Fruit fly (Drosophila melanogaster): ENCODE data around the gene CG13029.
A peak's percentile ranks its signal among the peaks of the same experiment; 100 is the strongest.

Gene CG13029

dm6 chr3L:16860322-16860721, at the start of gene CG13029:
CG13029 (plus strand) TSS chr3L:16860622.
- no peak for TF ChIP-seq CG4318 (GFP tag; optimal IDR thresholded peaks at IDR 0.05)
- no peak for TF ChIP-seq eg (GFP tag; IDR thresholded peaks at IDR 0.05)
- TF ChIP-seq Sox15 (GFP tag; optimal IDR thresholded peaks at IDR 0.05) = no peak
- no peak for TF ChIP-seq CG11762 (GFP tag; optimal IDR thresholded peaks at IDR 0.05; ENCODE audit: insufficient read depth)
- TF ChIP-seq Smox (GFP tag; optimal IDR thresholded peaks at IDR 0.05) = no peak
- TF ChIP-seq lz (GFP tag; optimal IDR thresholded peaks at IDR 0.05) = no peak
- TF ChIP-seq CG3032 (tag; optimal IDR thresholded peaks at IDR 0.05) = no peak
- no peak for TF ChIP-seq Eip78C (GFP tag)
- no peak for TF ChIP-seq CG6276 (GFP tag; optimal IDR thresholded peaks at IDR 0.05)
- TF ChIP-seq spab (GFP tag; optimal IDR thresholded peaks at IDR 0.05) = no peak
- TF ChIP-seq CG9139 (GFP tag; optimal IDR thresholded peaks at IDR 0.05) = no peak
- TF ChIP-seq CG32006 (GFP tag; optimal IDR thresholded peaks at IDR 0.05) = no peak
- TF ChIP-seq CG6854 (GFP tag; optimal IDR thresholded peaks at IDR 0.05) = no peak

- no peak for TF ChIP-seq CG31627 (GFP tag; optimal IDR thresholded peaks at IDR 0.05)
- no peak for TF ChIP-seq Hr39 (GFP tag; optimal IDR thresholded peaks at IDR 0.05)
- TF ChIP-seq vri (GFP tag; optimal IDR thresholded peaks at IDR 0.05) = peak; percentile 28
- TF ChIP-seq cyc (GFP tag; optimal IDR thresholded peaks at IDR 0.05) = peak; percentile 19
- no peak for TF ChIP-seq CG1621 (tag; optimal IDR thresholded peaks at IDR 0.05)
- TF ChIP-seq lz (GFP tag; optimal IDR thresholded peaks at IDR 0.05) = peak; percentile 11
- no peak for TF ChIP-seq CG9139 (GFP tag; optimal IDR thresholded peaks at IDR 0.05)
- no peak for TF ChIP-seq OdsH (GFP tag; optimal IDR thresholded peaks at IDR 0.05)
- 0 out of 2 replicates have a peak, but pooled peaks have one; percentile 18 for TF ChIP-seq Gug (GFP tag; IDR thresholded peaks at IDR 0.05)
- TF ChIP-seq Eip78C (GFP tag) = peak; percentile 25
- TF ChIP-seq ss (GFP tag; optimal IDR thresholded peaks at IDR 0.05) = no peak
Observed at dm6 chr3L:16811908-16812307, 48.5 kb upstream of the CG13029 start.

dm6 chr3L:16813984-16814383, 46.4 kb upstream of the CG13029 start:
- TF ChIP-seq CG6163 (GFP tag; IDR thresholded peaks at IDR 0.05) (no peak), Sox14 (GFP tag; optimal IDR thresholded peaks at IDR 0.05) (no peak), CG6276 (GFP tag; optimal IDR thresholded peaks at IDR 0.05) (no peak), topi (GFP tag; optimal IDR thresholded peaks at IDR 0.05) (no peak), CG8319 (GFP tag; optimal IDR thresholded peaks at IDR 0.05) (no peak), acj6 (GFP tag; optimal IDR thresholded peaks at IDR 0.05) (no peak), CG8119 (GFP tag; IDR thresholded peaks at IDR 0.05) (no peak), Hr4 (GFP tag; optimal IDR thresholded peaks at IDR 0.05) (no peak), Hr38 (GFP tag; optimal IDR thresholded peaks at IDR 0.05) (no peak)

- peak; percentile 93 for TF ChIP-seq Sox102F (GFP tag; optimal IDR thresholded peaks at IDR 0.05)
- peak; percentile 89 for TF ChIP-seq Smox (GFP tag; optimal IDR thresholded peaks at IDR 0.05)
- TF ChIP-seq cyc (GFP tag; optimal IDR thresholded peaks at IDR 0.05) = peak; percentile 88
- TF ChIP-seq Gug (GFP tag; IDR thresholded peaks at IDR 0.05) = peak; percentile 68
- peak; percentile 77 for TF ChIP-seq CG11902 (GFP tag; optimal IDR thresholded peaks at IDR 0.05)
- peak; percentile 92 for TF ChIP-seq pdm3 (GFP tag; optimal IDR thresholded peaks at IDR 0.05)
- TF ChIP-seq CG6163 (GFP tag; IDR thresholded peaks at IDR 0.05) = peak; percentile 95
- TF ChIP-seq vri (GFP tag; optimal IDR thresholded peaks at IDR 0.05) = peak; percentile 90
- peak; percentile 78 for TF ChIP-seq CG15336 (GFP tag; IDR thresholded peaks at IDR 0.05)
- peak; percentile 96 for TF ChIP-seq dsx (GFP tag; optimal IDR thresholded peaks at IDR 0.05; ENCODE audit: poor library complexity, severe bottlenecking)
- peak; percentile 91 for TF ChIP-seq achi (GFP tag; optimal IDR thresholded peaks at IDR 0.05)
- TF ChIP-seq CG6854 (GFP tag; optimal IDR thresholded peaks at IDR 0.05) = peak; percentile 86
- peak; percentile 79 for TF ChIP-seq Blimp-1 (GFP tag; optimal IDR thresholded peaks at IDR 0.05)
- peak; percentile 94 for TF ChIP-seq Eip75B (GFP tag; optimal IDR thresholded peaks at IDR 0.05)
- TF ChIP-seq Hr38 (GFP tag; optimal IDR thresholded peaks at IDR 0.05) = no peak
- peak; percentile 96 for TF ChIP-seq Ets96B (tag; optimal IDR thresholded peaks at IDR 0.05)
- peak; percentile 90 for TF ChIP-seq CG34406 (GFP tag; optimal IDR thresholded peaks at IDR 0.05)
- TF ChIP-seq net (GFP tag; optimal IDR thresholded peaks at IDR 0.05) = peak; percentile 86
- no peak for TF ChIP-seq Eip93F (GFP tag; optimal IDR thresholded peaks at IDR 0.05)
- peak; percentile 68 for TF ChIP-seq CG16779 (tag; optimal IDR thresholded peaks at IDR 0.05)
- TF ChIP-seq ss (GFP tag; optimal IDR thresholded peaks at IDR 0.05) = peak; percentile 96 to 97
- TF ChIP-seq OdsH (GFP tag; optimal IDR thresholded peaks at IDR 0.05) = peak; percentile 90
- TF ChIP-seq CG10631 (GFP tag; optimal IDR thresholded peaks at IDR 0.05) = peak; percentile 89
- TF ChIP-seq fd59A (GFP tag; optimal IDR thresholded peaks at IDR 0.05) = peak; percentile 96
- peak; percentile 39 for TF ChIP-seq CG6276 (GFP tag; optimal IDR thresholded peaks at IDR 0.05)
- peak; percentile 85 for TF ChIP-seq CG7368 (GFP tag; optimal IDR thresholded peaks at IDR 0.05)
- 0 out of 2 replicates have a peak, but pooled peaks have one; percentile 31 for TF ChIP-seq CG11294 (GFP tag; IDR thresholded peaks at IDR 0.05)
Observed at dm6 chr3L:16818063-16818462, 42.4 kb upstream of the CG13029 start.
